Worm (Caenorhabditis elegans): ENCODE results near the gene F59F5.5.

F59F5.5 gene

DNA sequence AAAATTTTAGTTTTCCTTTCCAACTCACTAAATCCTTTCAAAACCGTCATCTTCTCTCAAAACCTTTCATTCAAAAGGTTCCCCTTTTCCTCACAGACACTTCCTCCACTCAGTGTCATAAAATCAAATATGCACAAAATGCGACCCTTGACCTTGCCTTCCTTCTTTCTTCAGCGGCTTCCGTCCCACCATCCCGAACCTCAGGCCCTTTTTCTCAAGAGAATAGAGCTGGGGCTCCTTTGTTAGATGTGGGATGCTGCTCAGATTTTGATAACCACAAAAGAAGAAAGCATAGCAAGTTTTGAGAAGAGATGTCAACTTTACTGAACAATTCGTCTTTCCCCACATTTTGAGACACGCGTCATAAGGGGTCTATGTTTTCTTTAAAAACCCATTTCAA is 45.0 kb downstream of the F59F5.5 start:
- TF ChIP-seq fkh-10 (GFP tag; optimal IDR thresholded peaks at IDR 0.05) (peak; percentile 67), ztf-11 (tag; optimal IDR thresholded peaks at IDR 0.05) (no peak)

DNA sequence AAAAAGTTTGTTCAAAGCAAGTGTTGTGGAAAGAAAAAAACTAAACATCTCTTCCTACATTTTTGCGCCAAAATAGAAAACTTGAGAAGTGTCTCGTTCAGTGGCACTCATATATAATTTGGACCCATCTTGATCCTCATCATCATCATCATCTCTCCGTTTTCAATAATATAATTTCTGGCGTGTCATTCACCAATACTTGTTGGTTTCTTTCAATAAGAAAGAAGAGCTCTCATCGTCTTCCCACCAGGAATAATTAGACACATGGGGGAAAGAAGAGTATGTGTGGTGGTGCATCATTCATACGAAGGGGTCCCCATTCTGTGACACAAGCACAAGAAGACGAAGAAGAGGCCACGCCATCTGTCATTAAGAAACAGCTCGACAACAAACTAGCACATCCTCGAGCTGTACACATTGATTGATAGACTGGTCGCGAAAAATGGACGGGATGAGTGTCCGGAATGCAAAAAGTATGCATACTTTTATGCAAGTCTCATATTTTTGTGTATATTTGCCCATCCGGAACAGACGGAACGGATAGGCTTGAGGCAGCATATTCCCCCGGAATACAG is 45.5 kb downstream of the F59F5.5 start:
- TF ChIP-seq elt-3 (tag; optimal IDR thresholded peaks at IDR 0.05) (no peak), nhr-23 (tag; optimal IDR thresholded peaks at IDR 0.05) (no peak), nhr-43 (tag; optimal IDR thresholded peaks at IDR 0.05; ENCODE audit: poor library complexity, severe bottlenecking) (no peak), lin-39 (tag; optimal IDR thresholded peaks at IDR 0.05) (peak; percentile 83), sea-2 (GFP tag; optimal IDR thresholded peaks at IDR 0.05) (no peak)

- TF ChIP-seq nhr-28 (tag; optimal IDR thresholded peaks at IDR 0.05) (no peak), fkh-10 (GFP tag; optimal IDR thresholded peaks at IDR 0.05) (no peak), fkh-2 (tag; optimal IDR thresholded peaks at IDR 0.05) (no peak), jun-1 (tag; optimal IDR thresholded peaks at IDR 0.05) (no peak), nhr-67 (tag; optimal IDR thresholded peaks at IDR 0.05) (no peak), nfya-1 (tag; optimal IDR thresholded peaks at IDR 0.05; ENCODE audit: insufficient read depth) (no peak), ceh-82 (tag; optimal IDR thresholded peaks at IDR 0.05) (no peak), mml-1 (tag; optimal IDR thresholded peaks at IDR 0.05) (no peak), zag-1 (tag; optimal IDR thresholded peaks at IDR 0.05) (no peak), tbx-2 (tag; optimal IDR thresholded peaks at IDR 0.05) (no peak), nhr-43 (tag; optimal IDR thresholded peaks at IDR 0.05; ENCODE audit: poor library complexity, severe bottlenecking) (no peak), lin-39 (tag; optimal IDR thresholded peaks at IDR 0.05) (no peak), mdl-1 (tag; optimal IDR thresholded peaks at IDR 0.05) (no peak), nhr-237 (tag; optimal IDR thresholded peaks at IDR 0.05) (no peak)
Measured at ce11 chrX:10593234-10593633, 47.4 kb downstream of the F59F5.5 start, which contains the start of gene sdn-1. Gene sdn-1, minus strand, starts transcription at chrX:10593334.

DNA sequence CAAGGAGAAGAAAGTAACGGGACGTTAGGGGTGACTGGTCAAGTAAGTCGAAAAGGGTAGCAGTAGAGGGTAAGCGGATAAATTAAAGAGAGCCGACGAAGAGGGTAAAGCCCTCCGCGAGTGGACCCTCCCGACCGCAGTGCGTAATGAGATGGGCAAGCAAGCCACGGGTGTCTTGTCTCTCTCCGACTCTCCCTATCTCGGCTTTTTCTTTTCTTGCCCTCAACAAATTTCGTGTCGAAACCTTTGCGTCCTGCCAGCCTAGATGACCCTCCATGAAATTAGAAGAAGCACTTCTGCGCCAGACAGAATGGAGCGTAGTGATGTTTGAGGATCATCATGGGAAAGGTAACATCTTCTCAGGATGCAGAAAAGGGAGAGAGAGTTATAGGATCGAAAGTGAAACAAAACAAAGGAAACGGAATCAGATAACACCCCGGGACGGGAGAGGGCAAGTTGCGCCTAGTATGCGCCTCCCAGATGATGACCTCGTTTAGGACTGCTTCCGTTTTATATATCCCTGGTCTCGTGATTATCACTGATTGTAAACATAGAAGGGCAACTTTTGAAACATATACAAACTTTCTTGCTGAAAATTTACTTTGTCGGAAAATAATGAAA is 48.0 kb downstream of the F59F5.5 start:
- TF ChIP-seq nhr-43 (tag; optimal IDR thresholded peaks at IDR 0.05; ENCODE audit: poor library complexity, severe bottlenecking) (peak; percentile 46), nfya-1 (tag; optimal IDR thresholded peaks at IDR 0.05; ENCODE audit: insufficient read depth) (peak; percentile 30), nhr-23 (tag; optimal IDR thresholded peaks at IDR 0.05) (peak; percentile 71), pqm-1 (tag; optimal IDR thresholded peaks at IDR 0.05) (no peak), lin-39 (tag; optimal IDR thresholded peaks at IDR 0.05) (peak; percentile 55), nhr-77 (tag; optimal IDR thresholded peaks at IDR 0.05) (no peak), jun-1 (tag; optimal IDR thresholded peaks at IDR 0.05) (no peak), unc-62 (GFP tag; optimal IDR thresholded peaks at IDR 0.05) (no peak), ama-1 (optimal IDR thresholded peaks at IDR 0.05) (no peak), nhr-11 (tag; optimal IDR thresholded peaks at IDR 0.05) (no peak), pha-4 (tag; optimal IDR thresholded peaks at IDR 0.05) (no peak)

ce11 chrX:10594701-10595421 is 49.0 kb downstream of the F59F5.5 start:
- peak; percentile 19 for TF ChIP-seq nfya-1 (tag; optimal IDR thresholded peaks at IDR 0.05; ENCODE audit: insufficient read depth)
- peak; percentile 90 for TF ChIP-seq fkh-10 (GFP tag; optimal IDR thresholded peaks at IDR 0.05)
- TF ChIP-seq skn-1 (tag; optimal IDR thresholded peaks at IDR 0.05) = no peak
- TF ChIP-seq egl-5 (tag; optimal IDR thresholded peaks at IDR 0.05) = peak; percentile 21
- peak; percentile 21 for TF ChIP-seq nhr-25 (tag; optimal IDR thresholded peaks at IDR 0.05)
- TF ChIP-seq nhr-76 (tag; optimal IDR thresholded peaks at IDR 0.05) = no peak
- peak; percentile 4 for TF ChIP-seq ceh-28 (tag; optimal IDR thresholded peaks at IDR 0.05)
- TF ChIP-seq hmg-11 (tag; optimal IDR thresholded peaks at IDR 0.05) = no peak
- no peak for TF ChIP-seq elt-2 (tag; optimal IDR thresholded peaks at IDR 0.05)
- TF ChIP-seq lsy-12 (tag; optimal IDR thresholded peaks at IDR 0.05) = no peak
- TF ChIP-seq nhr-23 (tag; optimal IDR thresholded peaks at IDR 0.05) = peak; percentile 32
